Fruit fly (Drosophila melanogaster) whole organism, embryonic: ENCODE data around the gene CG34258.
A peak's percentile ranks its signal among the peaks of the same experiment; 100 is the strongest.

Experiments used
- Aef1 ChIP-seq: fragments of 200-800 bp; sonication (Bioruptor generic); IDR thresholded peaks from 3 replicates; pipeline ENCODE4 v1.3.6; 2022; ENCODE audit warnings: missing biosample characterization, missing genetic modification characterization
- Asciz ChIP-seq: fragments of 200-800 bp; sonication (Bioruptor generic); optimal IDR thresholded peaks from 2 replicates; lab custom pipeline; 2017; ENCODE audit warnings: missing biosample characterization, mild to moderate bottlenecking, missing genetic modification characterization, missing genetic modification reagents
- Atf3 ChIP-seq: fragments of 200-800 bp; sonication (Bioruptor generic); optimal IDR thresholded peaks from 3 replicates; lab custom pipeline; 2016; ENCODE audit warnings: missing biosample characterization, missing genetic modification characterization
- B-H2 ChIP-seq: fragments of 200-800 bp; sonication (Bioruptor generic); optimal IDR thresholded peaks from 2 replicates; lab custom pipeline; 2018; ENCODE audit warnings: missing biosample characterization, mild to moderate bottlenecking, missing genetic modification characterization
- CG10267 ChIP-seq: fragments of 200-800 bp; sonication (Bioruptor generic); optimal IDR thresholded peaks from 2 replicates; lab custom pipeline; 2018; ENCODE audit warnings: missing biosample characterization, mild to moderate bottlenecking, missing genetic modification characterization, moderate library complexity
- CG10654 ChIP-seq: fragments of 200-800 bp; sonication (Bioruptor generic); optimal IDR thresholded peaks from 2 replicates; lab custom pipeline; 2016; ENCODE audit warnings: missing biosample characterization, missing genetic modification characterization
- CG12104 ChIP-seq: fragments of 200-800 bp; sonication (Bioruptor generic); optimal IDR thresholded peaks from 3 replicates; lab custom pipeline; 2016; ENCODE audit warnings: missing biosample characterization, missing genetic modification characterization
- CG12219 ChIP-seq: fragments of 200-800 bp; sonication (Bioruptor generic); optimal IDR thresholded peaks from 3 replicates; lab custom pipeline; 2018; ENCODE audit warnings: missing biosample characterization, mild to moderate bottlenecking, missing genetic modification characterization
- CG12391 ChIP-seq: fragments of 200-800 bp; sonication (Bioruptor generic); optimal IDR thresholded peaks from 3 replicates; lab custom pipeline; 2018; ENCODE audit warnings: missing biosample characterization, mild to moderate bottlenecking, missing genetic modification characterization, moderate library complexity
- CG12769 ChIP-seq: fragments of 200-800 bp; sonication (Bioruptor generic); optimal IDR thresholded peaks from 2 replicates; lab custom pipeline; 2019; ENCODE audit warnings: missing biosample characterization, mild to moderate bottlenecking, missing genetic modification characterization, moderate library complexity
- CG13296 ChIP-seq: fragments of 200-800 bp; sonication (Bioruptor generic); optimal IDR thresholded peaks from 3 replicates; lab custom pipeline; 2018; ENCODE audit warnings: missing biosample characterization, mild to moderate bottlenecking, missing genetic modification characterization
- CG14050 ChIP-seq: fragments of 200-800 bp; sonication (Bioruptor generic); IDR thresholded peaks from 3 replicates; pipeline ENCODE4 v1.3.6; 2022; ENCODE audit warnings: missing biosample characterization, missing genetic modification characterization
- CG14710 ChIP-seq: fragments of 200-800 bp; sonication (Bioruptor generic); optimal IDR thresholded peaks from 3 replicates; lab custom pipeline; 2019; ENCODE audit warnings: missing biosample characterization, mild to moderate bottlenecking, missing genetic modification characterization, moderate library complexity
- CG15601 ChIP-seq: fragments of 200-800 bp; sonication (Bioruptor generic); optimal IDR thresholded peaks from 3 replicates; lab custom pipeline; 2019; ENCODE audit warnings: missing biosample characterization, mild to moderate bottlenecking, missing genetic modification characterization, moderate library complexity
- CG16779 ChIP-seq: fragments of 200-800 bp; sonication (Bioruptor generic); IDR thresholded peaks from 2 replicates; pipeline ENCODE4 v1.3.6; 2022; ENCODE audit warnings: missing biosample characterization, missing genetic modification characterization
- CG17186 ChIP-seq: fragments of 200-800 bp; sonication (Bioruptor generic); optimal IDR thresholded peaks from 3 replicates; lab custom pipeline; 2017; ENCODE audit warnings: missing biosample characterization, missing genetic modification reagents, missing genetic modification characterization
- CG1792 ChIP-seq: fragments of 200-800 bp; sonication (Bioruptor generic); optimal IDR thresholded peaks from 2 replicates; lab custom pipeline; 2016; ENCODE audit warnings: missing biosample characterization, missing genetic modification characterization
- CG2116 ChIP-seq: fragments of 200-800 bp; sonication (Bioruptor generic); optimal IDR thresholded peaks from 3 replicates; lab custom pipeline; 2018; ENCODE audit warnings: missing biosample characterization, mild to moderate bottlenecking, missing genetic modification characterization
- CG2120 ChIP-seq: fragments of 200-800 bp; sonication (Bioruptor generic); optimal IDR thresholded peaks from 3 replicates; lab custom pipeline; 2016; ENCODE audit warnings: missing biosample characterization, missing genetic modification characterization
- CG2889 ChIP-seq: fragments of 200-800 bp; sonication (Bioruptor generic); IDR thresholded peaks from 3 replicates; pipeline ENCODE4 v1.3.6; 2022; ENCODE audit warnings: missing biosample characterization, missing genetic modification characterization
- CG3407 ChIP-seq: fragments of 200-800 bp; sonication (Bioruptor generic); optimal IDR thresholded peaks from 2 replicates; lab custom pipeline; 2018; ENCODE audit warnings: missing biosample characterization, mild to moderate bottlenecking, missing genetic modification characterization
- CG4328 ChIP-seq: fragments of 200-800 bp; sonication (Bioruptor generic); optimal IDR thresholded peaks from 3 replicates; lab custom pipeline; 2017; ENCODE audit warnings: missing biosample characterization, missing genetic modification reagents, missing genetic modification characterization
- CG5245 ChIP-seq: fragments of 200-800 bp; sonication (Bioruptor generic); optimal IDR thresholded peaks from 3 replicates; lab custom pipeline; 2016; ENCODE audit warnings: missing biosample characterization, missing genetic modification characterization
- CG7357 ChIP-seq: fragments of 200-800 bp; sonication (Bioruptor generic); IDR thresholded peaks from 3 replicates; pipeline ENCODE4 v1.3.6; 2022; ENCODE audit warnings: missing biosample characterization, missing genetic modification characterization
- Ets97D ChIP-seq: fragments of 200-800 bp; sonication (Bioruptor generic); optimal IDR thresholded peaks from 3 replicates; lab custom pipeline; 2016; ENCODE audit warnings: missing biosample characterization, missing genetic modification characterization
- H15 ChIP-seq: fragments of 200-800 bp; sonication (Bioruptor generic); IDR thresholded peaks from 3 replicates; pipeline ENCODE4 v1.3.6; 2022; ENCODE audit warnings: missing biosample characterization, missing genetic modification characterization
- Hr3 ChIP-seq: fragments of 200-800 bp; sonication (Bioruptor generic); optimal IDR thresholded peaks from 3 replicates; lab custom pipeline; 2016; ENCODE audit warnings: missing biosample characterization, missing genetic modification characterization
- Lhr ChIP-seq: fragments of 200-800 bp; sonication (Bioruptor generic); optimal IDR thresholded peaks from 3 replicates; lab custom pipeline; 2017; ENCODE audit warnings: mild to moderate bottlenecking, missing biosample characterization, missing genetic modification reagents, missing genetic modification characterization
- Meics ChIP-seq: fragments of 200-800 bp; sonication (Bioruptor generic); optimal IDR thresholded peaks from 2 replicates; lab custom pipeline; 2017; ENCODE audit warnings: missing biosample characterization, mild to moderate bottlenecking, missing genetic modification characterization
- NC2β ChIP-seq: fragments of 200-800 bp; sonication (Bioruptor generic); optimal IDR thresholded peaks from 2 replicates; lab custom pipeline; 2016; ENCODE audit warnings: missing biosample characterization, missing genetic modification characterization
- NfI ChIP-seq: fragments of 200-800 bp; sonication (Bioruptor generic); optimal IDR thresholded peaks from 3 replicates; lab custom pipeline; 2018; ENCODE audit warnings: missing biosample characterization, mild to moderate bottlenecking, missing genetic modification characterization, moderate library complexity
- Sry-δ ChIP-seq: fragments of 200-800 bp; sonication (Bioruptor generic); optimal IDR thresholded peaks from 2 replicates; lab custom pipeline; 2016; ENCODE audit warnings: missing biosample characterization, missing genetic modification characterization
- aop ChIP-seq: fragments of 200-800 bp; sonication (Bioruptor generic); IDR thresholded peaks from 2 replicates; pipeline ENCODE4 v1.3.6; 2022; ENCODE audit warnings: missing biosample characterization, missing genetic modification characterization
- bsh ChIP-seq, 2 experiments: fragments of 200-800 bp; sonication (Bioruptor generic); optimal IDR thresholded peaks; 2 replicates each; lab custom pipeline; 2017 to 2018; ENCODE audit warnings: mild to moderate bottlenecking in 2 of 2, missing biosample characterization in 2 of 2, missing genetic modification characterization in 2 of 2, moderate library complexity in 1 of 2
- crp ChIP-seq, 2 experiments: fragments of 200-800 bp; sonication (Bioruptor generic); optimal IDR thresholded peaks; 2 replicates in 1 of 2; 3 replicates in 1 of 2; lab custom pipeline; 2017; ENCODE audit warnings: missing biosample characterization in 2 of 2, missing genetic modification characterization in 2 of 2, mild to moderate bottlenecking in 1 of 2, moderate library complexity in 1 of 2
- esg ChIP-seq: fragments of 200-800 bp; sonication (Bioruptor generic); conservative IDR thresholded peaks from 2 replicates; pipeline ENCODE4 v1.3.6; 2022; ENCODE audit warnings: missing biosample characterization, missing genetic modification characterization
- exex ChIP-seq: fragments of 200-800 bp; sonication (Bioruptor generic); optimal IDR thresholded peaks from 4 replicates; lab custom pipeline; 2018; ENCODE audit warnings: missing biosample characterization, mild to moderate bottlenecking, missing genetic modification characterization, moderate library complexity
- fu2 ChIP-seq: fragments of 200-800 bp; sonication (Bioruptor generic); optimal IDR thresholded peaks from 2 replicates; lab custom pipeline; 2016; ENCODE audit warnings: missing biosample characterization, missing genetic modification characterization
- gcm2 ChIP-seq: fragments of 200-800 bp; sonication (Bioruptor generic); optimal IDR thresholded peaks from 2 replicates; lab custom pipeline; 2016; ENCODE audit warnings: missing biosample characterization, missing genetic modification characterization
- gfzf ChIP-seq: fragments of 200-800 bp; sonication (Bioruptor generic); optimal IDR thresholded peaks from 2 replicates; lab custom pipeline; 2016; ENCODE audit warnings: missing biosample characterization, mild to moderate bottlenecking, missing genetic modification characterization, moderate library complexity
- gsb-n ChIP-seq: fragments of 200-800 bp; sonication (Bioruptor generic); optimal IDR thresholded peaks from 3 replicates; lab custom pipeline; 2018; ENCODE audit warnings: missing biosample characterization, mild to moderate bottlenecking, missing genetic modification characterization
- hb ChIP-seq: fragments of 200-800 bp; sonication (Bioruptor generic); IDR thresholded peaks from 3 replicates; pipeline ENCODE4 v1.3.6; 2022; ENCODE audit warnings: missing biosample characterization, missing genetic modification characterization; ENCODE audit not compliant: partially characterized antibody
- kah ChIP-seq: fragments of 200-800 bp; sonication (Bioruptor generic); optimal IDR thresholded peaks from 2 replicates; lab custom pipeline; 2018; ENCODE audit warnings: missing biosample characterization, mild to moderate bottlenecking, missing genetic modification characterization
- luna ChIP-seq: fragments of 200-800 bp; sonication (Bioruptor generic); optimal IDR thresholded peaks from 2 replicates; lab custom pipeline; 2016; ENCODE audit warnings: missing biosample characterization, missing genetic modification characterization
- mirr ChIP-seq: fragments of 200-800 bp; sonication (Bioruptor generic); optimal IDR thresholded peaks from 3 replicates; lab custom pipeline; 2018; ENCODE audit warnings: missing biosample characterization, mild to moderate bottlenecking, missing genetic modification characterization
- pita ChIP-seq: fragments of 200-800 bp; sonication (Bioruptor generic); optimal IDR thresholded peaks from 2 replicates; lab custom pipeline; 2017; ENCODE audit warnings: missing biosample characterization, mild to moderate bottlenecking, missing genetic modification characterization
- schlank ChIP-seq: fragments of 200-800 bp; sonication (Bioruptor generic); optimal IDR thresholded peaks from 2 replicates; lab custom pipeline; 2018; ENCODE audit warnings: missing biosample characterization, mild to moderate bottlenecking, missing genetic modification characterization
- sima ChIP-seq: fragments of 200-800 bp; sonication (Bioruptor generic); optimal IDR thresholded peaks from 2 replicates; lab custom pipeline; 2016; ENCODE audit warnings: missing biosample characterization, missing genetic modification characterization
- toy ChIP-seq: fragments of 200-800 bp; sonication (Bioruptor generic); IDR thresholded peaks from 2 replicates; pipeline ENCODE4 v1.3.6; 2022; ENCODE audit warnings: missing biosample characterization, missing genetic modification characterization
- wdn ChIP-seq: fragments of 200-800 bp; sonication (Bioruptor generic); IDR thresholded peaks from 2 replicates; pipeline ENCODE4 v1.3.6; 2022; ENCODE audit warnings: missing biosample characterization, missing genetic modification characterization
- zfh2 ChIP-seq: fragments of 200-800 bp; sonication (Bioruptor generic); optimal IDR thresholded peaks from 2 replicates; lab custom pipeline; 2016; ENCODE audit warnings: missing biosample characterization, missing genetic modification characterization

Gene CG34258

dm6 chr3L:19991714-19992231 is 40.0 kb upstream of the CG34258 start, which contains the start of the genes CG7646 and Nca (continued):
- TF ChIP-seq aop (no peak), Aef1 (GFP tag; lab: Robert Waterston, UW) (no peak), Sry-δ (peak; percentile 92), CG3407 (no peak), CG10654 (no peak), gsb-n (no peak), wdn (GFP tag; lab: Robert Waterston, UW) (no peak), CG12769 (tag; lab: Kevin White, UChicago) (no peak), NC2β (no peak), CG13296 (GFP tag; lab: Kevin White, UChicago) (no peak), CG14710 (tag; lab: Kevin White, UChicago) (peak; percentile 46), sima (GFP tag; lab: Kevin White, UChicago) (no peak), pita (GFP tag; lab: Kevin White, UChicago) (no peak), B-H2 (no peak), CG12219 (no peak), CG7357 (GFP tag; lab: Robert Waterston, UW) (no peak), Atf3 (GFP tag; lab: Kevin White, UChicago) (no peak), CG1792 (no peak), fu2 (GFP tag; lab: Kevin White, UChicago) (no peak), CG16779 (no peak), bsh (GFP tag; optimal IDR thresholded peaks at IDR 0.05; lab: Kevin White, UChicago) (no peak), CG17186 (GFP tag; lab: Kevin White, UChicago) (peak; percentile 6), CG15601 (tag; lab: Kevin White, UChicago) (peak; percentile 26), gfzf (GFP tag; lab: Kevin White, UChicago) (peak; percentile 27), Lhr (GFP tag; lab: Kevin White, UChicago) (no peak), CG2889 (GFP tag; lab: Robert Waterston, UW) (no peak), exex (tag; lab: Kevin White, UChicago) (no peak), CG12104 (peak; percentile 21), esg (no peak), H15 (no peak), kah (no peak), CG2116 (GFP tag; lab: Kevin White, UChicago) (peak; percentile 87), CG14050 (GFP tag; lab: Robert Waterston, UW) (no peak), mirr (GFP tag; lab: Kevin White, UChicago) (peak; percentile 50), hb (GFP tag; lab: Robert Waterston, UW) (peak; percentile 90), Hr3 (GFP tag; lab: Kevin White, UChicago) (no peak), CG2120 (peak; percentile 10), crp (GFP tag; optimal IDR thresholded peaks at IDR 0.05; lab: Kevin White, UChicago) (no peak), CG4328 (peak; percentile 66), Ets97D (GFP tag; lab: Kevin White, UChicago) (peak; percentile 31), Meics (no peak), gcm2 (no peak), zfh2 (GFP tag; lab: Kevin White, UChicago) (peak; percentile 38), luna (GFP tag; lab: Kevin White, UChicago) (no peak), toy (no peak), CG5245 (GFP tag; lab: Kevin White, UChicago) (no peak), Asciz (GFP tag; lab: Kevin White, UChicago) (no peak), CG12391 (tag; lab: Kevin White, UChicago) (peak; percentile 49), NfI (GFP tag; lab: Kevin White, UChicago) (no peak), schlank (tag; lab: Kevin White, UChicago) (no peak), CG10267 (tag; lab: Kevin White, UChicago) (peak; percentile 36)
